Fruit fly (Drosophila melanogaster) whole organism, wandering third instar larva: ENCODE results near the gene cv.

Experiments
- Abd-B ChIP-seq: fragments of >200 bp; optimal IDR thresholded peaks from 2 replicates; lab custom pipeline; 2017; ENCODE audit warnings: missing biosample characterization, missing genetic modification characterization
- Dfd ChIP-seq: fragments of >200 bp; optimal IDR thresholded peaks from 2 replicates; lab custom pipeline; 2017; ENCODE audit warnings: missing biosample characterization, missing genetic modification characterization
- Dif ChIP-seq: fragments of 200-275, 200-300 bp; sonication (Bioruptor generic); optimal IDR thresholded peaks from 2 replicates; lab custom pipeline; 2018; ENCODE audit warnings: missing biosample characterization, missing genetic modification characterization; ENCODE audit not compliant: partially characterized antibody
- Hnf4 ChIP-seq: fragments of 200-800 bp; sonication (Bioruptor generic); optimal IDR thresholded peaks from 2 replicates; lab custom pipeline; 2016; ENCODE audit warnings: missing biosample characterization, mild to moderate bottlenecking, missing genetic modification characterization
- Hr78 ChIP-seq: fragments of >200 bp; optimal IDR thresholded peaks from 2 replicates; lab custom pipeline; 2017; ENCODE audit warnings: missing biosample characterization, missing genetic modification characterization
- Myc ChIP-seq: fragments of >200 bp; optimal IDR thresholded peaks from 2 replicates; lab custom pipeline; 2017
- dl ChIP-seq, 2 experiments: fragments of 175-275, 200-275 bp in 1 of 2; fragments of 200-275 bp in 1 of 2; sonication (Bioruptor generic); optimal IDR thresholded peaks; lab custom pipeline; 2018; ENCODE audit warnings: mild to moderate bottlenecking in 2 of 2, missing biosample characterization in 2 of 2, missing genetic modification characterization in 2 of 2, moderate library complexity in 2 of 2; ENCODE audit not compliant: partially characterized antibody in 2 of 2, insufficient read depth in 1 of 2
- pan ChIP-seq: fragments of >200 bp; optimal IDR thresholded peaks from 2 replicates; lab custom pipeline; 2017
- sv ChIP-seq: fragments of 200-800 bp; sonication (Bioruptor generic); optimal IDR thresholded peaks from 3 replicates; lab custom pipeline; 2016; ENCODE audit warnings: missing biosample characterization, missing genetic modification characterization

dm6 chrX:5662761-5663160 lies 27.0 kb upstream of the cv start, which contains the start of gene OtopLc:
- no peak for TF ChIP-seq Myc
- TF ChIP-seq Hnf4 (GFP tag; lab: Kevin White, UChicago) = no peak
- TF ChIP-seq Hr78 (GFP tag; lab: Kevin White, UChicago) = no peak
- TF ChIP-seq Dif (GFP tag; lab: Kevin White, UChicago) = no peak
- no peak for TF ChIP-seq sv (GFP tag; lab: Kevin White, UChicago)
- TF ChIP-seq pan (lab: Kevin White, UChicago) = no peak
- no peak for TF ChIP-seq Abd-B (GFP tag; lab: Kevin White, UChicago)
- no peak for TF ChIP-seq dl (GFP tag; optimal IDR thresholded peaks at IDR 0.05; lab: Kevin White, UChicago; ENCODE audit: insufficient read depth in 1 of 2, partially characterized antibody in 2 of 2)
- no peak for TF ChIP-seq Dfd (GFP tag; lab: Kevin White, UChicago)
